Fruit fly (Drosophila melanogaster) whole organism, wandering third instar larva: ENCODE results near the gene Rbp9.

Experiments
- Abd-B ChIP-seq: fragments of >200 bp; optimal IDR thresholded peaks from 2 replicates; lab custom pipeline; 2017; ENCODE audit warnings: missing biosample characterization, missing genetic modification characterization
- CG32264 ChIP-seq: fragments of 200-800 bp; sonication (Bioruptor generic); optimal IDR thresholded peaks from 2 replicates; lab custom pipeline; 2016; ENCODE audit warnings: missing biosample characterization, missing genetic modification characterization
- CG9705 ChIP-seq: fragments of 200-800 bp; sonication (Bioruptor generic); optimal IDR thresholded peaks from 2 replicates; lab custom pipeline; 2018; ENCODE audit warnings: missing biosample characterization, mild to moderate bottlenecking, missing genetic modification characterization
- CrebA ChIP-seq: fragments of 200-800 bp; sonication (Bioruptor generic); optimal IDR thresholded peaks from 2 replicates; lab custom pipeline; 2016; ENCODE audit warnings: missing biosample characterization, mild to moderate bottlenecking, missing genetic modification characterization, borderline replicate concordance
- Dfd ChIP-seq: fragments of >200 bp; optimal IDR thresholded peaks from 2 replicates; lab custom pipeline; 2017; ENCODE audit warnings: missing biosample characterization, missing genetic modification characterization
- Dif ChIP-seq: fragments of 200-275, 200-300 bp; sonication (Bioruptor generic); optimal IDR thresholded peaks from 2 replicates; lab custom pipeline; 2018; ENCODE audit warnings: missing biosample characterization, missing genetic modification characterization; ENCODE audit not compliant: partially characterized antibody
- GATAd ChIP-seq: sonication (Bioruptor generic); optimal IDR thresholded peaks from 2 replicates; lab custom pipeline; 2016; ENCODE audit warnings: missing biosample characterization, missing genetic modification characterization
- HLH106 ChIP-seq: fragments of 200-800 bp; optimal IDR thresholded peaks from 3 replicates; lab custom pipeline; 2019; ENCODE audit warnings: missing biosample characterization, mild to moderate bottlenecking, missing genetic modification characterization, moderate library complexity
- Hnf4 ChIP-seq: fragments of 200-800 bp; sonication (Bioruptor generic); optimal IDR thresholded peaks from 2 replicates; lab custom pipeline; 2016; ENCODE audit warnings: missing biosample characterization, mild to moderate bottlenecking, missing genetic modification characterization
- Hr78 ChIP-seq: fragments of >200 bp; optimal IDR thresholded peaks from 2 replicates; lab custom pipeline; 2017; ENCODE audit warnings: missing biosample characterization, missing genetic modification characterization
- Hr83 ChIP-seq: fragments of 200-300 bp; sonication (Bioruptor generic); optimal IDR thresholded peaks from 2 replicates; lab custom pipeline; 2016; ENCODE audit warnings: missing biosample characterization, mild to moderate bottlenecking, missing genetic modification characterization, moderate library complexity; ENCODE audit not compliant: poor library complexity, severe bottlenecking
- Jra ChIP-seq: sonication (Bioruptor generic); optimal IDR thresholded peaks from 2 replicates; lab custom pipeline; 2016; ENCODE audit warnings: missing biosample characterization, missing genetic modification characterization
- Mio ChIP-seq: sonication (Bioruptor generic); optimal IDR thresholded peaks from 2 replicates; lab custom pipeline; 2016; ENCODE audit warnings: missing biosample characterization, missing genetic modification characterization
- Myc ChIP-seq: fragments of >200 bp; optimal IDR thresholded peaks from 2 replicates; lab custom pipeline; 2017
- N ChIP-seq: fragments of >200 bp; optimal IDR thresholded peaks from 2 replicates; lab custom pipeline; 2018; ENCODE audit warnings: missing biosample characterization, missing external identifiers, missing genetic modification characterization
- OdsH ChIP-seq: fragments of 200-800 bp; sonication (Bioruptor generic); optimal IDR thresholded peaks from 2 replicates; lab custom pipeline; 2016; ENCODE audit warnings: missing biosample characterization, mild to moderate bottlenecking, missing genetic modification characterization
- Rel ChIP-seq, 2 experiments: fragments of 200-800 bp; sonication (Bioruptor generic) in 1 of 2; optimal IDR thresholded peaks; 2 replicates in 1 of 2; 3 replicates in 1 of 2; lab custom pipeline; 2016 to 2019; ENCODE audit warnings: mild to moderate bottlenecking in 2 of 2, missing biosample characterization in 2 of 2, missing genetic modification characterization in 2 of 2, moderate library complexity in 1 of 2
- Sp1 ChIP-seq: fragments of 200-800 bp; sonication (Bioruptor generic); optimal IDR thresholded peaks from 3 replicates; lab custom pipeline; 2019; ENCODE audit warnings: missing biosample characterization, mild to moderate bottlenecking, missing genetic modification characterization, moderate library complexity
- Vsx2 ChIP-seq: fragments of 200-300, 225-300 bp; sonication (Bioruptor generic); optimal IDR thresholded peaks from 2 replicates; lab custom pipeline; 2018; ENCODE audit warnings: missing biosample characterization, missing genetic modification characterization; ENCODE audit not compliant: partially characterized antibody
- br ChIP-seq: fragments of 200-800 bp; sonication (Bioruptor generic); optimal IDR thresholded peaks from 2 replicates; lab custom pipeline; 2016; ENCODE audit warnings: missing biosample characterization, missing genetic modification characterization
- brk ChIP-seq: fragments of 200-800 bp; sonication (Bioruptor generic); optimal IDR thresholded peaks from 2 replicates; lab custom pipeline; 2016; ENCODE audit warnings: missing biosample characterization, mild to moderate bottlenecking, missing genetic modification characterization
- dl ChIP-seq, 2 experiments: fragments of 175-275, 200-275 bp in 1 of 2; fragments of 200-275 bp in 1 of 2; sonication (Bioruptor generic); optimal IDR thresholded peaks; lab custom pipeline; 2018; ENCODE audit warnings: mild to moderate bottlenecking in 2 of 2, missing biosample characterization in 2 of 2, missing genetic modification characterization in 2 of 2, moderate library complexity in 2 of 2; ENCODE audit not compliant: partially characterized antibody in 2 of 2, insufficient read depth in 1 of 2
- dmrt93B ChIP-seq: fragments of 200-800 bp; sonication (Bioruptor generic); optimal IDR thresholded peaks from 2 replicates; lab custom pipeline; 2018; ENCODE audit warnings: missing biosample characterization, mild to moderate bottlenecking, missing genetic modification characterization
- dsf ChIP-seq: sonication (Bioruptor generic); optimal IDR thresholded peaks from 2 replicates; lab custom pipeline; 2016; ENCODE audit warnings: missing biosample characterization, missing genetic modification characterization, borderline replicate concordance
- ey ChIP-seq: fragments of 200-800 bp; sonication (Bioruptor generic); optimal IDR thresholded peaks from 2 replicates; lab custom pipeline; 2016; ENCODE audit warnings: missing biosample characterization, missing genetic modification characterization
- foxo ChIP-seq, 2 experiments: fragments of 200-800 bp; sonication (Bioruptor generic); optimal IDR thresholded peaks; 2 replicates in 1 of 2; 3 replicates in 1 of 2; lab custom pipeline; 2016 to 2017; ENCODE audit warnings: missing biosample characterization in 2 of 2, missing genetic modification characterization in 2 of 2
- fru ChIP-seq: fragments of 200-800 bp; sonication (Bioruptor generic); optimal IDR thresholded peaks from 3 replicates; lab custom pipeline; 2016; ENCODE audit warnings: missing biosample characterization, mild to moderate bottlenecking, missing genetic modification characterization
- h ChIP-seq: fragments of 200-800 bp; sonication (Bioruptor generic); optimal IDR thresholded peaks from 3 replicates; lab custom pipeline; 2016; ENCODE audit warnings: missing biosample characterization, mild to moderate bottlenecking, missing genetic modification characterization
- jim ChIP-seq: fragments of 175-275, 200-325 bp; sonication (Bioruptor generic); optimal IDR thresholded peaks from 2 replicates; lab custom pipeline; 2016; ENCODE audit warnings: missing biosample characterization, mild to moderate bottlenecking, missing genetic modification characterization
- lola ChIP-seq: fragments of >200 bp; optimal IDR thresholded peaks from 2 replicates; lab custom pipeline; 2017; ENCODE audit warnings: missing biosample characterization, missing genetic modification characterization
- pan ChIP-seq: fragments of >200 bp; optimal IDR thresholded peaks from 2 replicates; lab custom pipeline; 2017
- psq ChIP-seq: fragments of 200-800 bp; sonication (Bioruptor generic); optimal IDR thresholded peaks from 3 replicates; lab custom pipeline; 2017; ENCODE audit warnings: missing biosample characterization, mild to moderate bottlenecking, missing genetic modification characterization, moderate library complexity
- rgr ChIP-seq: fragments of 200-800 bp; sonication (Bioruptor generic); optimal IDR thresholded peaks from 3 replicates; lab custom pipeline; 2016; ENCODE audit warnings: missing biosample characterization, mild to moderate bottlenecking, missing genetic modification characterization
- sage ChIP-seq: fragments of 200-800 bp; sonication (Bioruptor generic); optimal IDR thresholded peaks from 2 replicates; lab custom pipeline; 2016; ENCODE audit warnings: missing biosample characterization, mild to moderate bottlenecking, missing genetic modification characterization
- sv ChIP-seq: fragments of 200-800 bp; sonication (Bioruptor generic); optimal IDR thresholded peaks from 3 replicates; lab custom pipeline; 2016; ENCODE audit warnings: missing biosample characterization, missing genetic modification characterization
- tai ChIP-seq: sonication (Bioruptor generic); optimal IDR thresholded peaks from 2 replicates; lab custom pipeline; 2016; ENCODE audit warnings: missing biosample characterization, missing genetic modification characterization
- usp ChIP-seq: fragments of >200 bp; optimal IDR thresholded peaks from 2 replicates; lab custom pipeline; 2017; ENCODE audit warnings: missing biosample characterization, missing genetic modification characterization
- woc ChIP-seq: sonication (Bioruptor generic); optimal IDR thresholded peaks from 2 replicates; lab custom pipeline; 2016; ENCODE audit warnings: missing biosample characterization, mild to moderate bottlenecking, missing genetic modification characterization

The Rbp9 gene

DNA sequence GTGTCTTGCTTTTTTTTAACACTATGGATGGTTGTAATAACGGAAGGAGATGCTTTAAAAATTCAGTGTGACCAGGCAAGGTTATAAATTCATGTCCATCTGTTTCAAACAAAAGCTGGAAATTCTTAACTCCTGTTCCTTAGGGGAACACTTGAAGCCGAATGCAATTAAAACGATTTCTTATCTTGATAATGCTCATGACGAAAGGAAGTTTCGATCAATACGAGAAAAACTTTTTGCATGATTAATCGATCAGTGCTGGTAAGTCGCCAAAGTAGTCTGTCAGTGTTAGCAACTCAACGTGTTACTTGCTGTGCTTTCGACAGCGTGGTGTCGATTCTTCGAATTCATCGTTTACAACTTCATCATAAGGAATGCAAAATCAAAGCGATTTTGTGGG lies at the start of gene Rbp9:
Gene Rbp9 (plus strand): TSS at position 291 of the 400 bp plus-strand sequence.
- TF ChIP-seq GATAd (GFP tag; lab: Kevin White, UChicago) (no peak), woc (GFP tag; lab: Kevin White, UChicago) (no peak), Jra (GFP tag; lab: Kevin White, UChicago) (no peak), Vsx2 (GFP tag; lab: Kevin White, UChicago) (no peak), ey (GFP tag; lab: Kevin White, UChicago) (no peak), Rel (GFP tag; optimal IDR thresholded peaks at IDR 0.05; lab: Kevin White, UChicago) (no peak), Rel (tag; optimal IDR thresholded peaks at IDR 0.05; lab: Kevin White, UChicago) (no peak)
- TF ChIP-seq, all 38 proteins: peak for 0

DNA sequence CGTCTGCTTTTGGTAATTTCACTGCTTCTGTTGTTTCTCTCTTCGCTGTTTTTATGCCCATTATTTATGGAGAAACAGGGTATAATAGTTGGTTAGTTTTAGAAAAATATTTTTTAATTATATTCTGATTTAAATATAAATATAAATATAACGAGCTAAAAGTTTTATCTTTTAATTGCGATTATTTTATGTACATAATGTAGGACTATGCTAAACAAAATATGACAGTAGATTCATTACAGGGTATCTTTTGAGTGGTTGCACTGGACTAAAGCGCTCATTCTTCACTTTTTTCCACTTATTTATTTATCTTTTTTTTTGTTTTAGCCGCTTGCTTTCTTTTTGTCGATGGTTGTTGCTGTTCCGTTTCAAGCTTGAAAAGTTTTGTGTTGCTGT lies 49.5 kb upstream of the Rbp9 start:
- TF ChIP-seq psq (GFP tag; lab: Kevin White, UChicago) = peak; percentile 89
- no peak for TF ChIP-seq Hr83 (GFP tag; lab: Kevin White, UChicago)
- no peak for TF ChIP-seq lola
- TF ChIP-seq CG9705 = no peak
- no peak for TF ChIP-seq pan (lab: Kevin White, UChicago)
- no peak for TF ChIP-seq Hr78
- no peak for TF ChIP-seq brk (GFP tag; lab: Kevin White, UChicago)
- TF ChIP-seq CrebA = no peak
- peak; percentile 64 for TF ChIP-seq Sp1 (GFP tag; lab: Kevin White, UChicago)
- no peak for TF ChIP-seq br
- no peak for TF ChIP-seq Dif (GFP tag; lab: Kevin White, UChicago)
- peak; percentile 19 for TF ChIP-seq dmrt93B
- TF ChIP-seq h (GFP tag; lab: Kevin White, UChicago) = peak; percentile 45
- no peak for TF ChIP-seq N (GFP tag; lab: Kevin White, UChicago)
- no peak for TF ChIP-seq Abd-B
- no peak for TF ChIP-seq Mio (GFP tag; lab: Kevin White, UChicago)
- TF ChIP-seq Hnf4 (GFP tag; lab: Kevin White, UChicago) = peak; percentile 9
- TF ChIP-seq dl (GFP tag; optimal IDR thresholded peaks at IDR 0.05; lab: Kevin White, UChicago; ENCODE audit: insufficient read depth in 1 of 2, partially characterized antibody in 2 of 2) = no peak
- no peak for TF ChIP-seq sage
- no peak for TF ChIP-seq Rel (GFP tag; optimal IDR thresholded peaks at IDR 0.05; lab: Kevin White, UChicago)
- no peak for TF ChIP-seq Rel (tag; optimal IDR thresholded peaks at IDR 0.05; lab: Kevin White, UChicago)
- no peak for TF ChIP-seq Dfd (GFP tag; lab: Kevin White, UChicago)
- TF ChIP-seq Vsx2 (GFP tag; lab: Kevin White, UChicago) = no peak
- no peak for TF ChIP-seq jim (GFP tag; lab: Kevin White, UChicago)
- TF ChIP-seq Myc = no peak
- peak; percentile 50 for TF ChIP-seq HLH106
- no peak for TF ChIP-seq usp (GFP tag; lab: Kevin White, UChicago)
- no peak for TF ChIP-seq tai
- TF ChIP-seq dsf (GFP tag; lab: Kevin White, UChicago) = no peak
- peak; percentile 52 for TF ChIP-seq fru
- no peak for TF ChIP-seq CG32264 (GFP tag; lab: Kevin White, UChicago)
- no peak for TF ChIP-seq GATAd (GFP tag; lab: Kevin White, UChicago)
- TF ChIP-seq Jra (GFP tag; lab: Kevin White, UChicago) = no peak
- TF ChIP-seq rgr (GFP tag; lab: Kevin White, UChicago) = peak; percentile 65
- no peak for TF ChIP-seq ey (GFP tag; lab: Kevin White, UChicago)
- peak; percentile 53 for TF ChIP-seq OdsH (GFP tag; lab: Kevin White, UChicago)
- no peak for TF ChIP-seq sv
- TF ChIP-seq foxo (GFP tag; optimal IDR thresholded peaks at IDR 0.05; lab: Kevin White, UChicago) = peak in 1 of 2 experiments; percentile 68
- no peak for TF ChIP-seq woc (GFP tag; lab: Kevin White, UChicago)

DNA sequence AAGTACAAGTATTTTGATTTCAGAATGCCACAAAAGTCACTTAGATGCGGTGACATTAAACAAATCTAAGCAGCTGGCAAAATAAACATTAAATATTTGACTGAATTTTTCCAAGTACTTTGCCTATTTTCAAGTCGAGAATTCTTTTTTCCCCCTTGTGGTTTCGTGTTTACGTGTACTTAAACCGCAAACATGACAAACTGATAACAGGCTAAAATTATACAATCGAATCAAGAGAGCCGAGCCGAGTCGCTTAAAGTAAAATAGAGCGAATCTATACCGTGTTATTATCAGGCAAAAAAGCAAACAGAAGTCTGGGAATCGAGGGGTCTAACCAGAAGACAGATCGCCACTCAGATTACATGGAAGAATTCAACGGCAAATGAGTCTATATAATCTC lies 48.4 kb upstream of the Rbp9 start:
- TF ChIP-seq Dif (GFP tag; lab: Kevin White, UChicago) (no peak), tai (no peak), rgr (GFP tag; lab: Kevin White, UChicago) (no peak), Jra (GFP tag; lab: Kevin White, UChicago) (no peak), br (no peak), dl (GFP tag; optimal IDR thresholded peaks at IDR 0.05; lab: Kevin White, UChicago; ENCODE audit: insufficient read depth in 1 of 2, partially characterized antibody in 2 of 2) (no peak)
